Worm (Caenorhabditis elegans): Measurements from ENCODE around the gene ugt-34.

Gene ugt-34

DNA sequence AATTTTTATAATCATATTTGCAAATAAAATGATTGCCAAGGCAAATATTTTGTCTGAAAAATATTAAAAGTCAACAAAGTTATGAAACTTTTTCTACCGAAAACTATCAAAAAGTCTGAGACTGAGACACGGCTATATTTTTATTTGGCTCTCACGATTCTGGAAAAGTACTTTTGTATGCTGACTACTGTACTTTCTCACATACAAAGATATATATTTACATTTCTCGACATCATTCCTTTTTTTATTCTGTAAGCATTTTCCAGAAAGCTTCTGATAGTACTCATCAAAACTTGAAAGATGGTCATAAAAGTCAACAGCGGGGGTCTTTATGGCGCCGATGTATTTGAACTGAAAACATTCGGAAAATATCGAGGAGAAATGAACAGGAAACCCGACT, 8.6 kb downstream of the ugt-34 start, which contains the start of gene aqp-6:
aqp-6 (plus strand) TSS at position 301 of the 400 bp plus-strand sequence.
- no peak for TF ChIP-seq zag-1 (tag; optimal IDR thresholded peaks at IDR 0.05)
- no peak for TF ChIP-seq tbx-2 (tag; optimal IDR thresholded peaks at IDR 0.05)
- no peak for TF ChIP-seq lin-15B (tag; optimal IDR thresholded peaks at IDR 0.05)

DNA sequence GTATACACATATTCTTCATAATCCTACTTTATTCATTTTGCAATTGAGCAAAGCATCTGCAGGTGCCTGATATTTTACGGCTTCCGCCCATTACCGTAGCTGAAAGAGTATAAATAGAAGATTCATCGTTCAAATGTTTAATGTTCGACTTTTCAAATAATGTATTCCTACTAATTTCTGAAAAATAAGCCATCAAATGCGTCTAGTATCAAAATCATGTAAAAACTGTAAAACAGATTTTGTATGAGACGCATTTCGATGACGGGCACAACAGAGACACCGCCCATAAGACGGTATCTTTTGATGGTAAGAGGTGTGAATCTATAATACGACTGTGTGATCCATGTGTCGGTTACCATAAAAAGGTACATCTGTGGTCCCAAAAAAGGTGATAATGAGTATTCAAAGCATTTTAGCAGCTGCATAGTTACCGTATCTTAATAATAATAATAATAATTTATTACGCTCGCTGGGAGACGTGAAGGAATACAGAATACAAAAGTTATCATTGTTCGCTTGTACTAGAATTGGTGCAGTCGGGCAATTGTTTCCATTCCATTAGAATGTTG, 9.7 kb downstream of the ugt-34 start, which contains the start of the genes C32C4.3 and C32C4.16:
C32C4.3 (minus strand) TSS at position 101 of the 569 bp plus-strand sequence.
C32C4.16 (plus strand) TSS at position 519 of the 569 bp plus-strand sequence.
- TF ChIP-seq elt-2 (tag; optimal IDR thresholded peaks at IDR 0.05) (no peak), eor-1 (tag; optimal IDR thresholded peaks at IDR 0.05) (no peak), tbx-2 (tag; optimal IDR thresholded peaks at IDR 0.05) (no peak), daf-12 (tag; optimal IDR thresholded peaks at IDR 0.05) (no peak), fos-1 (tag; optimal IDR thresholded peaks at IDR 0.05) (no peak), egl-5 (tag; optimal IDR thresholded peaks at IDR 0.05) (no peak), nfya-1 (tag; optimal IDR thresholded peaks at IDR 0.05; ENCODE audit: insufficient read depth) (no peak), ztf-4 (tag; optimal IDR thresholded peaks at IDR 0.05) (no peak), nhr-11 (tag; optimal IDR thresholded peaks at IDR 0.05) (no peak), egl-27 (tag; optimal IDR thresholded peaks at IDR 0.05) (no peak), R02D3.7 (tag; optimal IDR thresholded peaks at IDR 0.05) (no peak), unc-39 (tag; optimal IDR thresholded peaks at IDR 0.05) (no peak), nhr-25 (tag; optimal IDR thresholded peaks at IDR 0.05) (no peak), nhr-12 (tag; optimal IDR thresholded peaks at IDR 0.05) (no peak), nhr-77 (tag; optimal IDR thresholded peaks at IDR 0.05) (no peak), jun-1 (tag; optimal IDR thresholded peaks at IDR 0.05) (no peak), elt-3 (tag; optimal IDR thresholded peaks at IDR 0.05) (no peak), mdl-1 (tag; optimal IDR thresholded peaks at IDR 0.05) (no peak), ztf-11 (tag; optimal IDR thresholded peaks at IDR 0.05) (no peak), ceh-82 (tag; optimal IDR thresholded peaks at IDR 0.05) (no peak)

DNA sequence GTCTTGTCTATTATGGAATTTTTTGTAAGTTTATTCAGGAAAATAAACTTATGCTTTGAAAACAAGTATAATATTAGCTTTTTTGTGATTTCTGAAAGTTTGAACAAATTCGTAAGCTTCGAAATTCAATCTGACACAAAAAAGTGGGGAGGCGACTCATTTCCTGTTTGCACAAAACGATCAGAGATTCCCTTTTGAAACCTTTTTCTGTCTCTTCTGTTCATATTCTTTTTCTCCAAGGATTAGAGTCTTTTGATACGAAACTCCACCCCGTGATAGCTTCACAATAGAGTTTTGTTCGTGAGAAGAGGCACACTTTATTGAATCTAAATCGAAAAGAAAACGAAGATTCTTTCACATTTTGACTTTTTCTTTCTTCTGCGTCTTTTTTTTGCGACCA, 15.8 kb downstream of the ugt-34 start:
- TF ChIP-seq ztf-4 (tag; optimal IDR thresholded peaks at IDR 0.05) (no peak), nhr-77 (tag; optimal IDR thresholded peaks at IDR 0.05) (no peak), fkh-10 (GFP tag; optimal IDR thresholded peaks at IDR 0.05) (peak; percentile 35)

DNA sequence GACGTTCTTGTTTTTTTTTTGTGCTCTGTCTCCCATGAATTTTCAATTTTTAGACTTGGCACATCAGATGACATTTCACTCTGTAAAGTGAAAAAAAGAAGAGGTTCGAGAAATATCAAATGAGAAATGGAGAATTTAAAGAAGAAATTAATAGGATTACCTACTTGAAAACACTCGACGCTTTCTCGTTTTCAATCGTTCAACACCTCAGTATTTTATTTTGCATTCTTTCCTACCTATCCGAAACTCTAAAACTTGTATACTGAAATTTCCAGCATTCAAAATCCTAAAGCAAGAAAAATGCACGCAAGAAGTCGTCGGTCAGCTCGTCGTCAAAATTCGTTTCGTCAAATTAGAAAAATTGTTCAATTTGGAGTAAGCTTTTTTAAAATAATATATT, 21.1 kb downstream of the ugt-34 start, which contains the start of gene kvs-2:
kvs-2 (plus strand) TSS at position 301 of the 400 bp plus-strand sequence.
- TF ChIP-seq hmg-11 (tag; optimal IDR thresholded peaks at IDR 0.05) (no peak), mdl-1 (tag; optimal IDR thresholded peaks at IDR 0.05) (no peak), nhr-77 (tag; optimal IDR thresholded peaks at IDR 0.05) (no peak), nhr-11 (tag; optimal IDR thresholded peaks at IDR 0.05) (no peak), unc-62 (GFP tag; optimal IDR thresholded peaks at IDR 0.05) (no peak), nfya-1 (tag; optimal IDR thresholded peaks at IDR 0.05; ENCODE audit: insufficient read depth) (no peak), nhr-237 (tag; optimal IDR thresholded peaks at IDR 0.05) (no peak), elt-2 (tag; optimal IDR thresholded peaks at IDR 0.05) (no peak), ceh-82 (tag; optimal IDR thresholded peaks at IDR 0.05) (no peak), sea-2 (GFP tag; optimal IDR thresholded peaks at IDR 0.05) (no peak), eor-1 (tag; optimal IDR thresholded peaks at IDR 0.05) (no peak)

DNA sequence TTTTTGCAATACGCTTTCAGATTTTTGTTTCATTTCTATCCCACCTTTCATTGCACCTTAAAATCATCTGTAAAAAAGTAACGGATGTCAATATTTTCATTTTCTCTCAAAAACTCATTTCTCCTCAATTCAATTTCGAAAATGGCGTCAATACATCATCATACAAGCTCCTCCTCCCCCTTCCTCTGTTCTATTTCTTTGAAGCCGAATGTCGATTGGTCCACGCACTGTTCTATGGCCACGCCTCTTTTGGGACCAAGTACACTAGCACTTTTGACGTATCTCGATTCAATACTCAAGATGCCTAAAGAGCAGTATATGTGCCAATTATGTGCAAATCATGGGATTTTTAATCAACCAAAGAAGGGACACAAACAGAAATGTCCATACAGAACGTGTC, 24.0 kb downstream of the ugt-34 start, which contains the start of gene mab-23:
mab-23 (plus strand) TSS at position 301 of the 400 bp plus-strand sequence.
- TF ChIP-seq R02D3.7 (tag; optimal IDR thresholded peaks at IDR 0.05): no peak
- peak; percentile 21 for TF ChIP-seq nfya-1 (tag; optimal IDR thresholded peaks at IDR 0.05; ENCODE audit: insufficient read depth)

DNA sequence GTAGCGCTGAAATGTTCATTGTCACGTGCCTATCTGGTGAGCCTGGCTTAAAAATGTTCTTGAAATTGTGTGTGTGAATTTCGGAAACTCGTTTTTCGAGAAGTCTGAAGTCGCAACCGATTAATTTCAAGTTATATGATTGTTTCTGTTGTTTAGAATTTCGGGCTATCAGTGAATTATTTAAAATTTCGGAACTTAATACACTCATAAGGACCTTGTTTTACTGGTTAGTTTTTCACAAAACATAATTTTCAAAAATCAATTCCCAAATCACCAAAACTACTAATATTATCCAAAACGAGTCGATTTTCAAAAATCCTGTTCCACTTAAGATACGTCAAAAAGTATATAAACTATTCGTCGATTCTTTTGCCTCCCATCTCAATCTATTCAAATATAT, 26.3 kb downstream of the ugt-34 start:
- no peak for TF ChIP-seq R02D3.7 (tag; optimal IDR thresholded peaks at IDR 0.05)
- TF ChIP-seq nhr-237 (tag; optimal IDR thresholded peaks at IDR 0.05): no peak
- no peak for TF ChIP-seq nhr-77 (tag; optimal IDR thresholded peaks at IDR 0.05)
- no peak for TF ChIP-seq ceh-16 (tag; optimal IDR thresholded peaks at IDR 0.05)
- no peak for TF ChIP-seq daf-12 (tag; optimal IDR thresholded peaks at IDR 0.05)
- no peak for TF ChIP-seq elt-2 (tag; optimal IDR thresholded peaks at IDR 0.05)
- no peak for TF ChIP-seq pha-4 (tag; optimal IDR thresholded peaks at IDR 0.05)
- no peak for TF ChIP-seq hmg-11 (tag; optimal IDR thresholded peaks at IDR 0.05)
- TF ChIP-seq elt-1 (tag; optimal IDR thresholded peaks at IDR 0.05): no peak
- no peak for TF ChIP-seq mml-1 (tag; optimal IDR thresholded peaks at IDR 0.05)
- no peak for TF ChIP-seq nhr-25 (tag; optimal IDR thresholded peaks at IDR 0.05)
- TF ChIP-seq snpc-4 (tag; optimal IDR thresholded peaks at IDR 0.05): no peak
- TF ChIP-seq fkh-2 (tag; optimal IDR thresholded peaks at IDR 0.05): no peak
- TF ChIP-seq nhr-12 (tag; optimal IDR thresholded peaks at IDR 0.05): no peak
- no peak for TF ChIP-seq ZK546.5 (tag; optimal IDR thresholded peaks at IDR 0.05)
